Worm (Caenorhabditis elegans): ENCODE data around the gene R57.2.

ce11 chrX:300250-300649, 3.2 kb downstream of the R57.2 start:
- TF ChIP-seq mab-5 (tag; optimal IDR thresholded peaks at IDR 0.05) (no peak), unc-62 (GFP tag; optimal IDR thresholded peaks at IDR 0.05) (no peak), sem-2 (GFP tag; optimal IDR thresholded peaks at IDR 0.05) (no peak), nhr-2 (tag; optimal IDR thresholded peaks at IDR 0.05) (no peak), elt-3 (tag; optimal IDR thresholded peaks at IDR 0.05) (no peak), snpc-4 (tag; optimal IDR thresholded peaks at IDR 0.05) (no peak), mep-1 (tag; optimal IDR thresholded peaks at IDR 0.05) (no peak), drap-1 (GFP tag; optimal IDR thresholded peaks at IDR 0.05) (no peak)

All from whole organism, mixed stage, embryonic.